Worm (Caenorhabditis elegans) whole organism, midembryonic: ENCODE results near the gene pcf-11.
A peak's percentile ranks its signal among the peaks of the same experiment; 100 is the strongest.
"Not testable (repeated sequence)": the region's sequence is repeated elsewhere in the genome, so short reads cannot be mapped to it uniquely, and the experiment has no call there.

Experiments
- T22C8.4 ChIP-seq: fragments of 200-800 bp; sonication (Bioruptor generic); IDR thresholded peaks from 2 replicates; pipeline ENCODE4 v1.3.6; 2022; ENCODE audit warnings: missing genetic modification characterization, missing compliant biosample characterization
- cog-1 ChIP-seq: sonication (generic microtip); optimal IDR thresholded peaks from 2 replicates; lab custom pipeline; 2016; ENCODE audit warnings: missing genetic modification characterization, missing compliant biosample characterization
- flt-1 ChIP-seq: fragments of 200-800 bp; sonication (Bioruptor generic); IDR thresholded peaks from 2 replicates; pipeline ENCODE4 v1.3.6; 2022; ENCODE audit warnings: missing genetic modification characterization, missing compliant biosample characterization
- klf-2 ChIP-seq: fragments of 200-800 bp; sonication (Bioruptor generic); conservative IDR thresholded peaks from 2 replicates; pipeline ENCODE4 v1.3.6; 2022; ENCODE audit warnings: missing genetic modification reagents, missing genetic modification characterization, missing compliant biosample characterization
- med-1 ChIP-seq: sonication (generic microtip); optimal IDR thresholded peaks from 2 replicates; lab custom pipeline; 2017; ENCODE audit warnings: missing genetic modification characterization, mild to moderate bottlenecking, missing compliant biosample characterization, antibody characterized with exemption, missing genetic modification reagents; ENCODE audit not compliant: insufficient read depth
- ref-1 ChIP-seq: fragments of 200-800 bp; sonication (Bioruptor generic); conservative IDR thresholded peaks from 2 replicates; pipeline ENCODE4 v1.3.6; 2022; ENCODE audit warnings: missing genetic modification reagents, missing genetic modification characterization, missing compliant biosample characterization
- tab-1 ChIP-seq: fragments of 200-800 bp; sonication (Bioruptor generic); IDR thresholded peaks from 2 replicates; pipeline ENCODE4 v1.3.6; 2022; ENCODE audit warnings: missing genetic modification characterization, missing compliant biosample characterization
- ztf-23 ChIP-seq: fragments of 200-800 bp; sonication (Bioruptor generic); IDR thresholded peaks from 2 replicates; pipeline ENCODE4 v1.3.6; 2022; ENCODE audit warnings: missing genetic modification reagents, missing genetic modification characterization, missing compliant biosample characterization
- ztf-29 ChIP-seq: fragments of 200-800 bp; sonication (Bioruptor generic); IDR thresholded peaks from 2 replicates; pipeline ENCODE4 v1.3.6; 2022; ENCODE audit warnings: missing genetic modification reagents, missing genetic modification characterization, missing compliant biosample characterization

Gene pcf-11

ce11 chrIII:5024393-5024964 is at the start of gene pcf-11:
Gene pcf-11 (plus strand): TSS chrIII:5024914.
- TF ChIP-seq klf-2: no peak
- peak; percentile 91 for TF ChIP-seq T22C8.4 (GFP tag; lab: Robert Waterston, UW)
- no peak for TF ChIP-seq ref-1 (GFP tag; lab: Robert Waterston, UW)
- TF ChIP-seq cog-1 (tag; lab: Kevin White, UChicago): peak; percentile 22
- no peak for TF ChIP-seq tab-1 (GFP tag; lab: Robert Waterston, UW)
- peak; percentile 11 for TF ChIP-seq med-1 (GFP tag; lab: Kevin White, UChicago)
- TF ChIP-seq ztf-29 (GFP tag; lab: Robert Waterston, UW): no peak
- TF ChIP-seq ztf-23 (GFP tag; lab: Robert Waterston, UW): peak; percentile 80
- no peak for TF ChIP-seq flt-1

ce11 chrIII:4980367-4980766 is 44.3 kb upstream of the pcf-11 start, which contains the start of gene C27F2.6:
Gene C27F2.6 (minus strand): TSS chrIII:4980467.
- not testable (repeated sequence) for TF ChIP-seq ref-1 (GFP tag; lab: Robert Waterston, UW); klf-2; T22C8.4 (GFP tag; lab: Robert Waterston, UW)

- TF ChIP-seq med-1 (GFP tag; lab: Kevin White, UChicago) (no peak), T22C8.4 (GFP tag; lab: Robert Waterston, UW) (no peak), ref-1 (GFP tag; lab: Robert Waterston, UW) (no peak), flt-1 (no peak), ztf-23 (GFP tag; lab: Robert Waterston, UW) (no peak), klf-2 (no peak), tab-1 (GFP tag; lab: Robert Waterston, UW) (no peak), cog-1 (tag; lab: Kevin White, UChicago) (no peak), ztf-29 (GFP tag; lab: Robert Waterston, UW) (no peak)
These were observed 40.8 kb upstream of the pcf-11 start for ce11 chrIII:4983961-4984360.

- TF ChIP-seq ztf-29 (GFP tag; lab: Robert Waterston, UW) (no peak), tab-1 (GFP tag; lab: Robert Waterston, UW) (no peak), ztf-23 (GFP tag; lab: Robert Waterston, UW) (no peak), cog-1 (tag; lab: Kevin White, UChicago) (no peak), T22C8.4 (GFP tag; lab: Robert Waterston, UW) (no peak), klf-2 (no peak), med-1 (GFP tag; lab: Kevin White, UChicago) (no peak)
These were observed 40.1 kb upstream of the pcf-11 start, which contains the start of gene C27F2.7 for ce11 chrIII:4984444-4985086. Gene C27F2.7 (minus strand): TSS chrIII:4984494.

ce11 chrIII:4986790-4987259 is 37.9 kb upstream of the pcf-11 start, which contains the start of the genes C27F2.10 and wdr-60:
Gene C27F2.10 (minus strand): TSS chrIII:4986898.
Gene wdr-60 (plus strand): TSS chrIII:4987209.
- TF ChIP-seq ztf-29 (GFP tag; lab: Robert Waterston, UW) (no peak), flt-1 (0 out of 2 replicates have a peak, but pooled peaks have one; percentile 42), cog-1 (tag; lab: Kevin White, UChicago) (no peak), T22C8.4 (GFP tag; lab: Robert Waterston, UW) (no peak)

ce11 chrIII:4987666-4988065 is 37.0 kb upstream of the pcf-11 start:
- TF ChIP-seq klf-2: no peak
- no peak for TF ChIP-seq T22C8.4 (GFP tag; lab: Robert Waterston, UW)
- TF ChIP-seq med-1 (GFP tag; lab: Kevin White, UChicago): no peak
- TF ChIP-seq cog-1 (tag; lab: Kevin White, UChicago): no peak
- no peak for TF ChIP-seq ztf-29 (GFP tag; lab: Robert Waterston, UW)
- TF ChIP-seq ref-1 (GFP tag; lab: Robert Waterston, UW): no peak
- no peak for TF ChIP-seq tab-1 (GFP tag; lab: Robert Waterston, UW)
- no peak for TF ChIP-seq flt-1
- TF ChIP-seq ztf-23 (GFP tag; lab: Robert Waterston, UW): no peak

ce11 chrIII:4998111-4998859 is 26.4 kb upstream of the pcf-11 start, which contains the start of gene tmem-131:
Gene tmem-131 (minus strand): TSS chrIII:4998161.
- TF ChIP-seq T22C8.4 (GFP tag; lab: Robert Waterston, UW) (peak; percentile 57; the same call in 1 of the 2 replicates), klf-2 (no peak)

- no peak for TF ChIP-seq ref-1 (GFP tag; lab: Robert Waterston, UW)
- no peak for TF ChIP-seq ztf-29 (GFP tag; lab: Robert Waterston, UW)
- no peak for TF ChIP-seq med-1 (GFP tag; lab: Kevin White, UChicago)
- no peak for TF ChIP-seq T22C8.4 (GFP tag; lab: Robert Waterston, UW)
- no peak for TF ChIP-seq cog-1 (tag; lab: Kevin White, UChicago)
- TF ChIP-seq flt-1: no peak
- no peak for TF ChIP-seq ztf-23 (GFP tag; lab: Robert Waterston, UW)
- TF ChIP-seq klf-2: no peak
- TF ChIP-seq tab-1 (GFP tag; lab: Robert Waterston, UW): no peak
These were observed 25.7 kb upstream of the pcf-11 start, which contains the start of gene smcr-8 for ce11 chrIII:4998956-4999425. Gene smcr-8 (plus strand): TSS chrIII:4999375.

ce11 chrIII:5002231-5002630 is 22.5 kb upstream of the pcf-11 start, which contains the start of gene R144.10:
Gene R144.10 (minus strand): TSS chrIII:5002331.
- TF ChIP-seq ztf-29 (GFP tag; lab: Robert Waterston, UW): no peak
- no peak for TF ChIP-seq cog-1 (tag; lab: Kevin White, UChicago)
- TF ChIP-seq med-1 (GFP tag; lab: Kevin White, UChicago): no peak
- TF ChIP-seq ref-1 (GFP tag; lab: Robert Waterston, UW): no peak
- no peak for TF ChIP-seq T22C8.4 (GFP tag; lab: Robert Waterston, UW)
- TF ChIP-seq klf-2: no peak
- no peak for TF ChIP-seq tab-1 (GFP tag; lab: Robert Waterston, UW)
- TF ChIP-seq flt-1: no peak
- no peak for TF ChIP-seq ztf-23 (GFP tag; lab: Robert Waterston, UW)
